Fruit fly (Drosophila melanogaster) whole organism, prepupa: ENCODE data around the gene Cyp318a1.
A peak's percentile ranks its signal among the peaks of the same experiment; 100 is the strongest.

Source experiments
- Blimp-1 ChIP-seq: fragments of 200-800 bp; sonication (Bioruptor generic); optimal IDR thresholded peaks from 3 replicates; lab custom pipeline; 2017; ENCODE audit warnings: missing biosample characterization, missing genetic modification characterization, mild to moderate bottlenecking, moderate library complexity, missing genetic modification reagents
- CG10669 ChIP-seq: fragments of 200-800 bp; sonication (Bioruptor generic); optimal IDR thresholded peaks from 3 replicates; lab custom pipeline; 2018; ENCODE audit warnings: missing biosample characterization, mild to moderate bottlenecking, missing genetic modification characterization, moderate library complexity
- CG11294 ChIP-seq: fragments of 200-800 bp; sonication (Bioruptor generic); IDR thresholded peaks from 2 replicates; pipeline ENCODE4 v1.3.6; 2022; ENCODE audit warnings: missing biosample characterization, missing genetic modification characterization
- CG11902 ChIP-seq: fragments of 200-800 bp; sonication (Bioruptor generic); optimal IDR thresholded peaks from 3 replicates; lab custom pipeline; 2016; ENCODE audit warnings: missing biosample characterization, missing genetic modification characterization
- CG15336 ChIP-seq: fragments of 200-800 bp; sonication (Bioruptor generic); IDR thresholded peaks from 2 replicates; pipeline ENCODE4 v1.3.6; 2022; ENCODE audit warnings: missing biosample characterization, missing genetic modification characterization
- CG1621 ChIP-seq: fragments of 200-800 bp; sonication (Bioruptor generic); optimal IDR thresholded peaks from 3 replicates; lab custom pipeline; 2018; ENCODE audit warnings: missing biosample characterization, mild to moderate bottlenecking, missing genetic modification characterization
- CG16779 ChIP-seq: fragments of 200-800 bp; sonication (Bioruptor generic); optimal IDR thresholded peaks from 3 replicates; lab custom pipeline; 2017; ENCODE audit warnings: missing biosample characterization, mild to moderate bottlenecking, missing genetic modification characterization
- CG3032 ChIP-seq: fragments of 200-800 bp; optimal IDR thresholded peaks from 2 replicates; lab custom pipeline; 2019; ENCODE audit warnings: missing biosample characterization, mild to moderate bottlenecking, missing genetic modification characterization, moderate library complexity
- CG31627 ChIP-seq: fragments of 200-800 bp; sonication (Bioruptor generic); optimal IDR thresholded peaks from 3 replicates; lab custom pipeline; 2016; ENCODE audit warnings: missing biosample characterization, missing genetic modification characterization
- CG32006 ChIP-seq: fragments of 200-800 bp; sonication (Bioruptor generic); optimal IDR thresholded peaks from 3 replicates; lab custom pipeline; 2017; ENCODE audit warnings: missing biosample characterization, mild to moderate bottlenecking, missing genetic modification characterization
- CG34406 ChIP-seq: fragments of 200-800 bp; sonication (Bioruptor generic); optimal IDR thresholded peaks from 3 replicates; lab custom pipeline; 2016; ENCODE audit warnings: missing biosample characterization, missing genetic modification characterization
- CG3919 ChIP-seq: fragments of 200-800 bp; sonication (Bioruptor generic); optimal IDR thresholded peaks from 3 replicates; lab custom pipeline; 2016; ENCODE audit warnings: missing biosample characterization, missing genetic modification characterization
- CG4318 ChIP-seq: fragments of 200-800 bp; sonication (Bioruptor generic); optimal IDR thresholded peaks from 3 replicates; lab custom pipeline; 2017; ENCODE audit warnings: missing biosample characterization, mild to moderate bottlenecking, missing genetic modification characterization
- CG6276 ChIP-seq: fragments of 200-800 bp; sonication (Bioruptor generic); optimal IDR thresholded peaks from 2 replicates; lab custom pipeline; 2017; ENCODE audit warnings: missing biosample characterization, mild to moderate bottlenecking, missing genetic modification characterization
- CG6792 ChIP-seq: fragments of 200-800 bp; sonication (Bioruptor generic); optimal IDR thresholded peaks from 3 replicates; lab custom pipeline; 2016; ENCODE audit warnings: missing biosample characterization, missing genetic modification characterization
- CG6808 ChIP-seq: fragments of 200-800 bp; sonication (Bioruptor generic); optimal IDR thresholded peaks from 3 replicates; lab custom pipeline; 2017; ENCODE audit warnings: missing biosample characterization, missing genetic modification characterization, mild to moderate bottlenecking, moderate library complexity, missing genetic modification reagents
- CG6854 ChIP-seq: fragments of 200-800 bp; sonication (Bioruptor generic); optimal IDR thresholded peaks from 2 replicates; lab custom pipeline; 2017; ENCODE audit warnings: missing biosample characterization, mild to moderate bottlenecking, missing genetic modification characterization
- CG8119 ChIP-seq: fragments of 200-800 bp; sonication (Bioruptor generic); IDR thresholded peaks from 3 replicates; pipeline ENCODE4 v1.3.6; 2022; ENCODE audit warnings: missing biosample characterization, missing genetic modification characterization
- CG9139 ChIP-seq: fragments of 200-800 bp; sonication (Bioruptor generic); optimal IDR thresholded peaks from 3 replicates; lab custom pipeline; 2017; ENCODE audit warnings: missing biosample characterization, mild to moderate bottlenecking, missing genetic modification characterization
- Eip75B ChIP-seq: fragments of 200-800 bp; sonication (Bioruptor generic); optimal IDR thresholded peaks from 3 replicates; lab custom pipeline; 2016; ENCODE audit warnings: missing biosample characterization, missing genetic modification characterization
- Eip93F ChIP-seq: fragments of 200-800 bp; sonication (Bioruptor generic); optimal IDR thresholded peaks from 2 replicates; lab custom pipeline; 2016; ENCODE audit warnings: missing biosample characterization, mild to moderate bottlenecking, missing genetic modification characterization
- Ets21C ChIP-seq: fragments of 200-800 bp; sonication (Bioruptor generic); optimal IDR thresholded peaks from 3 replicates; lab custom pipeline; 2016; ENCODE audit warnings: missing biosample characterization, missing genetic modification characterization
- Ets96B ChIP-seq: fragments of 200-800 bp; optimal IDR thresholded peaks from 2 replicates; lab custom pipeline; 2019; ENCODE audit warnings: missing biosample characterization, mild to moderate bottlenecking, missing genetic modification characterization, moderate library complexity
- Gug ChIP-seq: fragments of 200-800 bp; sonication (Bioruptor generic); IDR thresholded peaks from 2 replicates; pipeline ENCODE4 v1.3.6; 2022; ENCODE audit warnings: missing biosample characterization, missing genetic modification characterization
- Hr38 ChIP-seq: sonication (Bioruptor generic); optimal IDR thresholded peaks from 2 replicates; lab custom pipeline; 2016; ENCODE audit warnings: missing biosample characterization, missing genetic modification characterization
- Met ChIP-seq: fragments of 200-800 bp; sonication (Bioruptor generic); optimal IDR thresholded peaks from 3 replicates; lab custom pipeline; 2016; ENCODE audit warnings: missing biosample characterization, missing genetic modification characterization
- OdsH ChIP-seq: fragments of 200-800 bp; sonication (Bioruptor generic); optimal IDR thresholded peaks from 3 replicates; lab custom pipeline; 2016; ENCODE audit warnings: missing biosample characterization, missing genetic modification characterization
- Sox102F ChIP-seq: fragments of 200-800 bp; sonication (Bioruptor generic); optimal IDR thresholded peaks from 2 replicates; lab custom pipeline; 2016; ENCODE audit warnings: missing biosample characterization, mild to moderate bottlenecking, missing genetic modification characterization
- Sox14 ChIP-seq: fragments of 200-800 bp; sonication (Bioruptor generic); optimal IDR thresholded peaks from 3 replicates; lab custom pipeline; 2016; ENCODE audit warnings: missing biosample characterization, missing genetic modification characterization
- achi ChIP-seq: fragments of 200-800 bp; sonication (Bioruptor generic); optimal IDR thresholded peaks from 3 replicates; lab custom pipeline; 2016; ENCODE audit warnings: missing biosample characterization, missing genetic modification characterization
- acj6 ChIP-seq: fragments of 200-800 bp; sonication (Bioruptor generic); optimal IDR thresholded peaks from 3 replicates; lab custom pipeline; 2016; ENCODE audit warnings: missing biosample characterization, missing genetic modification characterization
- cyc ChIP-seq: fragments of 200-800 bp; sonication (Bioruptor generic); optimal IDR thresholded peaks from 3 replicates; lab custom pipeline; 2016; ENCODE audit warnings: missing biosample characterization, missing genetic modification characterization
- dac ChIP-seq: fragments of 200-800 bp; sonication (Bioruptor generic); optimal IDR thresholded peaks from 2 replicates; lab custom pipeline; 2017; ENCODE audit warnings: missing biosample characterization, mild to moderate bottlenecking, missing genetic modification characterization
- eg ChIP-seq: fragments of 200-800 bp; sonication (Bioruptor generic); IDR thresholded peaks from 3 replicates; pipeline ENCODE4 v1.3.6; 2022; ENCODE audit warnings: missing biosample characterization, missing genetic modification characterization
- fd59A ChIP-seq: fragments of 200-800 bp; sonication (Bioruptor generic); optimal IDR thresholded peaks from 2 replicates; lab custom pipeline; 2017; ENCODE audit warnings: missing biosample characterization, mild to moderate bottlenecking, missing genetic modification characterization, missing genetic modification reagents
- fd85E ChIP-seq: fragments of 200-800 bp; sonication (Bioruptor generic); optimal IDR thresholded peaks from 3 replicates; lab custom pipeline; 2016; ENCODE audit warnings: missing biosample characterization, missing genetic modification characterization
- fkh ChIP-seq: fragments of 200-800 bp; sonication (Bioruptor generic); optimal IDR thresholded peaks from 3 replicates; lab custom pipeline; 2017; ENCODE audit warnings: missing biosample characterization, mild to moderate bottlenecking, missing genetic modification characterization, moderate library complexity
- lz ChIP-seq: fragments of 200-800 bp; sonication (Bioruptor generic); optimal IDR thresholded peaks from 3 replicates; lab custom pipeline; 2016; ENCODE audit warnings: missing biosample characterization, missing genetic modification characterization
- pdm3 ChIP-seq: fragments of 200-800 bp; sonication (Bioruptor generic); optimal IDR thresholded peaks from 3 replicates; lab custom pipeline; 2016; ENCODE audit warnings: missing biosample characterization, missing genetic modification characterization
- ss ChIP-seq, 2 experiments: fragments of 200-800 bp; sonication (Bioruptor generic); optimal IDR thresholded peaks; 2 replicates in 1 of 2; 3 replicates in 1 of 2; lab custom pipeline; 2017 to 2018; ENCODE audit warnings: mild to moderate bottlenecking in 2 of 2, missing biosample characterization in 2 of 2, missing genetic modification characterization in 2 of 2, moderate library complexity in 1 of 2
- svp ChIP-seq: fragments of 200-800 bp; sonication (Bioruptor generic); peaks from one replicate; lab custom pipeline; 2016; ENCODE audit warnings: missing biosample characterization, missing genetic modification characterization
- topi ChIP-seq: fragments of 200-800 bp; sonication (Bioruptor generic); optimal IDR thresholded peaks from 3 replicates; lab custom pipeline; 2016; ENCODE audit warnings: missing biosample characterization, missing genetic modification characterization
- vri ChIP-seq: fragments of 200-800 bp; sonication (Bioruptor generic); optimal IDR thresholded peaks from 3 replicates; lab custom pipeline; 2016; ENCODE audit warnings: missing biosample characterization, mild to moderate bottlenecking, missing genetic modification characterization

Cyp318a1 gene

DNA sequence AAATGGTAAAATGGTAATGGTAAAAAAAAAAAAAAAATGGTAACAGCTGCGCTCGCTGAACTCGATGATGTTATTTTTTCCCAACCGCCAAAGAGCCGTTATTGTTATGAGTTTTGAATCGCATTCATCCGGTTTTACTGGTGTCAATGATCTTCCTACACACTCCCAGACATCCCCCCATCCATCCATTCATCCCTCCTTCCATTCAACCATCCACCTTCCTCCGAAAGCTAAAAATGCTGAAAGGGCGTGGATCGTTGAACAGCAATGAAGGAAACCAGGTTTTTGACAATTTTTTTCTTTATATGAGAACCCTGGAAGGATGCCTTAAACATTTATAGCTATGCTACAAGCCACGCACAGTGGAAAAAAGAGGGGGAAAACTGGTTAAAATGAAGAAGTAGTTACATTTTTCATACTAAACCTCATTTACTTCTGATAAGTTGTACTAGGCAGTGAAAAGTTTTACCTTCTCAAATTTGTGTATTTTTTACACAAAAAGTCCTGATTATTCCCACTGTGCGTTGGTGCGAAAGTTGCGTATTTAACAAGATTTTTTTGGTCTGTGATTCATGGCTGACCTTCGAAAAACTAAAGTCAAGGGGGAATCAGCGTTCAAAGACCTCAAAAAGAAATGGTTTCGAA lies 32.3 kb upstream of the Cyp318a1 start (continued):
- TF ChIP-seq eg (GFP tag; lab: Robert Waterston, UW), result peak; percentile 62; the same call in 2 of the 3 replicates
- peak; percentile 45 for TF ChIP-seq CG1621
- TF ChIP-seq CG3032, result peak; percentile 60
- peak; percentile 55 for TF ChIP-seq CG34406 (GFP tag; lab: Kevin White, UChicago)
- no peak for TF ChIP-seq CG16779 (tag; lab: Kevin White, UChicago)
- TF ChIP-seq Gug (GFP tag; lab: Robert Waterston, UW), result no peak
- peak; percentile 45 for TF ChIP-seq CG32006 (GFP tag; lab: Kevin White, UChicago)
- peak; percentile 15 for TF ChIP-seq CG6808 (GFP tag; lab: Kevin White, UChicago)
- TF ChIP-seq CG15336, result peak; percentile 46
- TF ChIP-seq CG11294 (GFP tag; lab: Robert Waterston, UW), result no peak
- TF ChIP-seq CG6854 (GFP tag; lab: Kevin White, UChicago), result no peak
- TF ChIP-seq Met (GFP tag; lab: Kevin White, UChicago), result peak; percentile 67
- TF ChIP-seq Eip93F (GFP tag; lab: Kevin White, UChicago), result no peak
- peak; percentile 64 for TF ChIP-seq topi (GFP tag; lab: Kevin White, UChicago)

DNA sequence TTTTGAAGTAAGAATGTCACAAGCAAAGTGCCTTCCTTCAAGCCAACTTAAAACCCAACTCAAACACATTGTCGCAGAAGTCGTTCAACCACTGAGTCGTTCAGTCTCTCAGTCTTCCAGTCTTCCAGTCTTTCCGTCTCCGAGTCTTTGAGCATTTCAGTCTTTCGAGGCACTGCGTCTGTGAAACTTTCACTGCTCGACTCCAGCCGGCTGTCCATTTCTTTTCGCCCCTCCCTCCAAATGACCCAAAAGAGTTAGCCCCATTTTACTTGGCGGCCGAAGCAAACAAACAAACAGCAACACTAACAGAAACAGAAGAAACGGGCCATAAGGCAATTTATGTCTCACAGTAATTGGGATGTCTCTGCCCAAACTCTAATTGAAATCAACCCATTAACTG lies 31.4 kb upstream of the Cyp318a1 start:
- TF ChIP-seq cyc (GFP tag; lab: Kevin White, UChicago) (no peak), Blimp-1 (GFP tag; lab: Kevin White, UChicago) (peak; percentile 85), Met (GFP tag; lab: Kevin White, UChicago) (no peak)

DNA sequence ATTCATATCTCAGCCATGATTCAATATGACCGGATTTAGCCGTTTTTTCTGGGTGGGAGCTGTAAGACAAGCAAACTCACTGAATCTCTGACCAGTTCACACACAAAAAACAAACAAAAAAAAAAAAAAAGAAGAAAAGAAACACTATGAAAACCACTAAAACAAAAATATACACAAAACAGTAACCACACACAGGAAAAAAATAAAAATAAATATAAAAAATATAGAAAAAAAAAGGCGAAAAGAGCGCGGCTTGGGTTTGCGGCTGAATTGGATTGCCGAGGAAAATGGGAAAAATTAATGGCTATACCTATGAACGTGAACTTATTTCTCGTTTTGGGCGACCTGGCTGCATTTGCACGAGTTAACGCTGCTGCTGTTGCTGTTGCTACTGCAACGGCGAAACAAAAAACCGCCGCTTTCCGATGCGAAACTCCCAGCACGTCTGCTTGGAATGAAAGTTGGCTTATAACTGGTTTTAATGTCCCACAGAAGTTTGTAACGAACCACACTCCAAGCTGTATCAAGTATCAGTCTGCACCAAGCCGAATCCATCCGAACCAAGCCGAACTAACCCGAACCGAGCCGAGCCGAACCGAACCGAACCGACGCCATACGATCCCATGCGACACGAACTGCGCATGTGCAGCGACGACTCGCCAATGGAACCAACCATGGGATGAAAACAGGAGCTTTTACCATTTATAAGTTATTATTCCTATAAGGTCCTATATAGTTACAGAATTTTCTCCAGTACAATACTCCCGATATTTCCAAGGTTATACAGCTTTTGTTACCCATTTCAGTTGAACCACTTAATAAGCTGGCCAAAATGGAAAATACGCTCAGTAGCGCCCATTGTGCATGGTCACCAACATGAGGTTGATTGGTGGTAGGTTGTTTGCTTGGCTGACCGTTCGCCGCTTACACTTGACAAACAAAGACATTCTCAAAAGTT lies 28.7 kb upstream of the Cyp318a1 start, which contains the start of gene fw:
fw (minus strand) TSS at position 478 of the 958 bp plus-strand sequence.
- TF ChIP-seq CG11902, result peak; percentile 16
- peak; percentile 82 for TF ChIP-seq vri
- no peak for TF ChIP-seq CG11294 (GFP tag; lab: Robert Waterston, UW)
- peak; percentile 80 for TF ChIP-seq Eip75B
- TF ChIP-seq Met (GFP tag; lab: Kevin White, UChicago), result peak; percentile 84
- TF ChIP-seq Sox102F (GFP tag; lab: Kevin White, UChicago), result peak; percentile 83
- TF ChIP-seq dac (GFP tag; lab: Kevin White, UChicago), result peak; percentile 76
- no peak for TF ChIP-seq fd59A
- TF ChIP-seq CG10669 (GFP tag; lab: Kevin White, UChicago), result peak; percentile 62
- TF ChIP-seq svp, result peak; percentile 92
- TF ChIP-seq CG3032, result peak; percentile 69
- peak; percentile 57 for TF ChIP-seq CG3919 (GFP tag; lab: Kevin White, UChicago)
- TF ChIP-seq achi, result peak; percentile 70
- peak; percentile 18 for TF ChIP-seq CG9139 (GFP tag; lab: Kevin White, UChicago)
- peak; percentile 82 for TF ChIP-seq pdm3 (GFP tag; lab: Kevin White, UChicago)
- TF ChIP-seq CG6276 (GFP tag; lab: Kevin White, UChicago), result peak; percentile 77
- peak; percentile 82 for TF ChIP-seq lz (GFP tag; lab: Kevin White, UChicago)
- no peak for TF ChIP-seq fd85E
- no peak for TF ChIP-seq ss (GFP tag; optimal IDR thresholded peaks at IDR 0.05; lab: Kevin White, UChicago)
- peak; percentile 71 for TF ChIP-seq acj6
- no peak for TF ChIP-seq CG32006 (GFP tag; lab: Kevin White, UChicago)
- no peak for TF ChIP-seq CG6808 (GFP tag; lab: Kevin White, UChicago)
- TF ChIP-seq CG31627 (GFP tag; lab: Kevin White, UChicago), result peak; percentile 75
- TF ChIP-seq Hr38, result no peak
- peak; percentile 81 for TF ChIP-seq topi (GFP tag; lab: Kevin White, UChicago)
- TF ChIP-seq Ets21C (GFP tag; lab: Kevin White, UChicago), result peak; percentile 57
- TF ChIP-seq Gug (GFP tag; lab: Robert Waterston, UW), result peak; percentile 67; the same call in 1 of the 2 replicates
- no peak for TF ChIP-seq fkh
- TF ChIP-seq CG8119 (GFP tag; lab: Robert Waterston, UW), result peak; percentile 84
- peak; percentile 76 for TF ChIP-seq CG6792 (GFP tag; lab: Kevin White, UChicago)
- TF ChIP-seq Blimp-1 (GFP tag; lab: Kevin White, UChicago), result no peak
- TF ChIP-seq OdsH (GFP tag; lab: Kevin White, UChicago), result no peak
- TF ChIP-seq Sox14 (GFP tag; lab: Kevin White, UChicago), result peak; percentile 86
- TF ChIP-seq Eip93F (GFP tag; lab: Kevin White, UChicago), result no peak
- peak; percentile 84 for TF ChIP-seq eg (GFP tag; lab: Robert Waterston, UW)
- TF ChIP-seq CG4318, result no peak
- TF ChIP-seq Ets96B (tag; lab: Kevin White, UChicago), result peak; percentile 68
